Worm (Caenorhabditis elegans) whole organism, dauer: Measurements from ENCODE around the gene F16B4.4.

Experiments used
- unc-62 ChIP-seq: sonication (generic microtip); optimal IDR thresholded peaks from 2 replicates; lab custom pipeline; 2017; ENCODE audit warnings: missing biosample characterization, missing genetic modification reagents, missing genetic modification characterization

Gene F16B4.4

ce11 chrV:1627269-1627668, 33.5 kb downstream of the F16B4.4 start:
- no peak for TF ChIP-seq unc-62

ce11 chrV:1629329-1629728, 35.5 kb downstream of the F16B4.4 start, which contains the start of gene nhr-238:
Gene nhr-238 (minus strand): TSS chrV:1629432.
- TF ChIP-seq unc-62: no peak

- TF ChIP-seq unc-62: no peak
These were observed 37.3 kb downstream of the F16B4.4 start, which contains the start of gene Y46H3D.8 for ce11 chrV:1631148-1631547. Gene Y46H3D.8 (minus strand): TSS chrV:1631248.

ce11 chrV:1631717-1632116, 37.9 kb downstream of the F16B4.4 start, which contains the start of gene irld-17:
Gene irld-17 (plus strand): TSS chrV:1632017.
- no peak for TF ChIP-seq unc-62

ce11 chrV:1635859-1636258, 42.0 kb downstream of the F16B4.4 start, which contains the start of gene str-222:
Gene str-222 (plus strand): TSS chrV:1636159.
- no peak for TF ChIP-seq unc-62

ce11 chrV:1640008-1640407, 46.2 kb downstream of the F16B4.4 start, which contains the start of gene str-221:
Gene str-221 (plus strand): TSS chrV:1640308.
- TF ChIP-seq unc-62: no peak

ce11 chrV:1642199-1642598, 48.4 kb downstream of the F16B4.4 start, which contains the start of gene Y46H3D.1:
Gene Y46H3D.1 (plus strand): TSS chrV:1642499.
- TF ChIP-seq unc-62: no peak

ce11 chrV:1642768-1643167, 48.9 kb downstream of the F16B4.4 start:
- no peak for TF ChIP-seq unc-62

ce11 chrV:1643886-1644285, 50.1 kb downstream of the F16B4.4 start, which contains the start of gene alh-2:
Gene alh-2 (plus strand): TSS chrV:1644169.
- no peak for TF ChIP-seq unc-62
